Fruit fly (Drosophila melanogaster) Kc167 (cell line): Measurements from ENCODE around the gene CG4461.

ENCODE experiments used
- Myc ChIP-seq: fragments of >200 bp; optimal IDR thresholded peaks from 2 replicates; lab custom pipeline; 2017; ENCODE audit warnings: missing external identifiers
- Sin3A ChIP-seq: fragments of >200 bp; optimal IDR thresholded peaks from 2 replicates; lab custom pipeline; 2018; ENCODE audit warnings: missing external identifiers
- h ChIP-seq: fragments of >200 bp; optimal IDR thresholded peaks from 3 replicates; lab custom pipeline; 2018; ENCODE audit warnings: missing external identifiers
- insv ChIP-seq: fragments of >200 bp; optimal IDR thresholded peaks from 3 replicates; lab custom pipeline; 2018; ENCODE audit warnings: missing external identifiers
- psq ChIP-seq: fragments of >200 bp; optimal IDR thresholded peaks from 2 replicates; lab custom pipeline; 2017; ENCODE audit warnings: missing external identifiers
- ttk ChIP-seq: sonication (Bioruptor generic); optimal IDR thresholded peaks from 2 replicates; lab custom pipeline; 2017; ENCODE audit warnings: missing external identifiers

Gene CG4461

DNA sequence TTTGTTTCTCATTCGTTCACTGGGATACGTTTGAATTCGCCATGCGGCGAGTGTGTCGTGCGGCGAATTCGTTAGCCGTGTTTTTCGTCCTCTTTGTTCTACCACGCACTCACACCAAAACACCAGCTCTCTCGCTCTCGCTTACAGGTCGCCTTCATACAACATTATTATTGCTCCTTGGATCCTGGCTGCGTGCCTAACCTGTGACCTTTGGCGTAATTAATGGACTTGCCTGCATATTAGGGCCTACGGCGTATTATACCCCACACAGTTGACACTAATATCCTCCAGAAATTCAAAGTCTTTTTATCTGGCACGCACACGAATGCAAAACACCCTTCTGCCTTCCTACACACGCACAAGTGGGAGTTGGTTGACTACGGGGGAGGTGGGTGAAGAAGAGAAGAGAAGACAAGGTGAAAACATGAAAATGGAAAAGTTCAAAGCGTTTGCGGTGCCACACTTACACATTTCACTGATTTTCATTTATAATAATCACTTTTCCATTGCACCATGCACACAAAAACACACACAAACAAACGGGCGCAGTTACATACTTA, 34.9 kb downstream of the CG4461 start:
- TF ChIP-seq Sin3A (lab: Kevin White, UChicago) (no peak), insv (lab: Kevin White, UChicago) (no peak), h (lab: Kevin White, UChicago) (no peak), ttk (lab: Kevin White, UChicago) (no peak)

dm6 chr3L:9410754-9411423, 35.7 kb downstream of the CG4461 start, which contains the start of the genes CG4022 and Cpsf5:
Gene CG4022, minus strand, starts transcription at chr3L:9410832.
Gene Cpsf5, plus strand, starts transcription at chr3L:9411038.
- TF ChIP-seq h (lab: Kevin White, UChicago) (no peak), insv (lab: Kevin White, UChicago) (no peak), Sin3A (lab: Kevin White, UChicago) (no peak), Myc (lab: Kevin White, UChicago) (no peak), ttk (lab: Kevin White, UChicago) (no peak), psq (lab: Kevin White, UChicago) (no peak)

DNA sequence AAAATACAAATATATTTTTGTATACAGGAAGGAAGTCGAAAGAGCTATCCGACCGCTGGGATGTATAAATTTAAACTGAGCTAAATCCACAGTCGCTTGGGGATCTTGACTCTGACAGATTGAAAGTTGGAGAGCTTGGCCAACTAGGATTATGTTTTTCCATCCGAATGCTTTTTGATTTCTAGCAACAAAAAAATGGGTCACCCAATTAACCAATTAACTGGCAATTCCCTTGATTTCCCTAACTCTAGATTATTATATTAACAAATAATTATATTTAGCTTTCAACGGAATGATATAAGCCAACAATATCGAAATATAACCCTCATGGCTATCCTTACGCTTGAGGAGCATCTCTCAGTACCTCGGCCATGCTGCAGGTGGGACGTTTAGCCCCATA, 42.1 kb downstream of the CG4461 start, which contains the start of gene CG3982:
TSS of gene CG3982 (minus strand) at position 101 of the 400 bp plus-strand sequence.
- TF ChIP-seq ttk (lab: Kevin White, UChicago), result no peak
- no peak for TF ChIP-seq h (lab: Kevin White, UChicago)
- no peak for TF ChIP-seq Myc (lab: Kevin White, UChicago)
- no peak for TF ChIP-seq insv (lab: Kevin White, UChicago)
- no peak for TF ChIP-seq psq (lab: Kevin White, UChicago)
- no peak for TF ChIP-seq Sin3A (lab: Kevin White, UChicago)

DNA sequence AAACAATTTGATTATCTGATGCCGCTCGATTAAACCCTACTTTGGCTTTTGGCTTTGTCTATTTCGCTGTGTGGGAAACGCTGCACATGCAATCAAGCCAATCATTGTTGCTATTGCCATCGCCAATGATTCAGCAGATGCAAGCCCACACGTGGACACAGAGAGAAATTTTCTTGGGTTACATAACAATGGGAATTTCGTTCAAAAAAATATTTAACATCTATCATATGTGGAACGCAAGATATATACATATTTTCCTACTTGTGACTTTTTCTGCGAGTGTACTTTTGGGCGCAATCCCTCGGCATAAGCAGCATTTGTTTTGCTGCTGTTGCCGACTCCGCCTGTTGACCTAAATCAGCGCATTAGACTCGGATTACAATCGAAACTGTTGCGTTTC, 44.1 kb downstream of the CG4461 start:
- TF ChIP-seq Myc (lab: Kevin White, UChicago), result no peak
- TF ChIP-seq insv (lab: Kevin White, UChicago), result no peak
- TF ChIP-seq ttk (lab: Kevin White, UChicago), result no peak
- TF ChIP-seq Sin3A (lab: Kevin White, UChicago), result no peak

dm6 chr3L:9420054-9420818, 45.0 kb downstream of the CG4461 start:
- TF ChIP-seq h (lab: Kevin White, UChicago) (no peak), insv (lab: Kevin White, UChicago) (no peak), Sin3A (lab: Kevin White, UChicago) (no peak), Myc (lab: Kevin White, UChicago) (no peak), ttk (lab: Kevin White, UChicago) (no peak), psq (lab: Kevin White, UChicago) (no peak)

DNA sequence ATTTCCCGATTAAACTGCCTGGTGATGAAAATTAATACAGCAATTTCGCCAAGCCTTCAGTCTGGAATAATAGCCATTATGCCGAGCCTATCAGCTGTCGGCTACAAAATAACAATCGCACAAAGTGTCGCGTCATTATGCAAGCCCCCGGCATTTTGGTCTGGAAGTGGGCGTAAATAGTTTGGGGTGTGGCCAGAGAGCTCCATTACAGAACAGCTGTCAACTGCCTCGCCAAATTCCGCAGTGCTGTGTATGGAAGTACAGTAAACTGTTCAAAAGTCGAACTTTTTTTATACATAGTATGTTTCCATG, 45.5 kb downstream of the CG4461 start:
- TF ChIP-seq ttk (lab: Kevin White, UChicago) (no peak), insv (lab: Kevin White, UChicago) (no peak), Sin3A (lab: Kevin White, UChicago) (no peak), Myc (lab: Kevin White, UChicago) (no peak), psq (lab: Kevin White, UChicago) (no peak), h (lab: Kevin White, UChicago) (no peak)

DNA sequence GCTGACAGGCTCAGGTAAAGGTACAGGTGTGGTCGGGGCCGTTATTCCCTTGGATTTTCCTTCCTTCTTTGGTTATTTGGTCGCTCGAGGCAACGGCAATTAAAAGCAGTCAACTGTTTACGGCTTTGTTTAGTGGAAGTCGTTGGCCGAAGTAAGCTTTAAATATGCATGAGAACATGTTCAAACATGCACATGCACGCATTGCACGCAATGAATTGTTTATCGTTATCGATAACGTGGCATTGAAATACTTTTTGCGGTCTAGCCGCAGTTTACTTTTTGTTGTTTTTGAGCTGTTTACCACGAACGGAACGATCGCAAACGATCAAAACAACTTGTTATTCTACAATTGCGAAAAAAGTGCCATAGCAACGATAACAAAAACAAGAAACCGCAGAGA, 46.4 kb downstream of the CG4461 start:
- TF ChIP-seq insv (lab: Kevin White, UChicago) (no peak), ttk (lab: Kevin White, UChicago) (no peak), psq (lab: Kevin White, UChicago) (no peak), Myc (lab: Kevin White, UChicago) (no peak)

dm6 chr3L:9422135-9422534, 46.9 kb downstream of the CG4461 start:
- no peak for TF ChIP-seq psq (lab: Kevin White, UChicago)
- TF ChIP-seq Sin3A (lab: Kevin White, UChicago), result no peak
- TF ChIP-seq ttk (lab: Kevin White, UChicago), result no peak
- TF ChIP-seq insv (lab: Kevin White, UChicago), result no peak
- no peak for TF ChIP-seq Myc (lab: Kevin White, UChicago)
- no peak for TF ChIP-seq h (lab: Kevin White, UChicago)

DNA sequence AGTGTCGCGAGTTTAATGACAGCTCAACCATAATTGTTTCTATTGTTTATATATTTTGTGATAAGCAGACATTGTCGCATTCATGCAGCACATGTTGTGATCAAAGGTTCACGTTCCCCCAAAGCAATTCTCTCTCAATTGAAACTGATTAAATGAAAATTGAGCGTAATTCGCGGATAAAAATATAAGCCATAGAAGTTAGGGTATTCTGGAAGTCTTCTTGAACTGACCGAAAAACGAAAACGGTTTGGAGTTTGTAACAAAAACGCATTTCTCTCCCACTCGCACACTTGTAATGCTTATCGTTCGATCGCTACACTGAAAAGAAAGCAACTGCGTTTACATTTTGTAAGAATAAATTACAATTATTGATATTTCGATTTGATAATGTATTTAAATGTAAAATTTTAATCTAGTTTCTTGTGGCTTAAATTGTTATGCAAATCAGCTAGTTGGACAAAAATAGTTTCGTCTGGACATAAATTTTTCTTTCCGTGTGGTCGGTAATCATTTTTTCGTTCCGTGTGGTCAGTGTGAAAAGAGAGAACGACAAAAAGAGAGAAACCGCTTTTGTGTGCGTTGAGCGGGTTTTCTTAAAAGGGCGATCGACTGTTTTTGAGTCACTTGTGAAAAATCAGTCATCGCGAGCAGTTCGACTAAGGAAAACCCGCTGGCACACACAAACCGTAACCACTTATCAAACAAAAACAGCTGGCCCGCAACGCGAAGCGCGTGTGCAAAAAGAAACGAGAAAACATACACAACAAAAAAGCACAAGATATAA, 47.6 kb downstream of the CG4461 start, which contains the start of gene aay:
TSS of gene aay (plus strand) at position 618 of the 784 bp plus-strand sequence.
- TF ChIP-seq psq (lab: Kevin White, UChicago) (no peak), ttk (lab: Kevin White, UChicago) (no peak), Sin3A (lab: Kevin White, UChicago) (no peak), Myc (lab: Kevin White, UChicago) (no peak), insv (lab: Kevin White, UChicago) (no peak)

DNA sequence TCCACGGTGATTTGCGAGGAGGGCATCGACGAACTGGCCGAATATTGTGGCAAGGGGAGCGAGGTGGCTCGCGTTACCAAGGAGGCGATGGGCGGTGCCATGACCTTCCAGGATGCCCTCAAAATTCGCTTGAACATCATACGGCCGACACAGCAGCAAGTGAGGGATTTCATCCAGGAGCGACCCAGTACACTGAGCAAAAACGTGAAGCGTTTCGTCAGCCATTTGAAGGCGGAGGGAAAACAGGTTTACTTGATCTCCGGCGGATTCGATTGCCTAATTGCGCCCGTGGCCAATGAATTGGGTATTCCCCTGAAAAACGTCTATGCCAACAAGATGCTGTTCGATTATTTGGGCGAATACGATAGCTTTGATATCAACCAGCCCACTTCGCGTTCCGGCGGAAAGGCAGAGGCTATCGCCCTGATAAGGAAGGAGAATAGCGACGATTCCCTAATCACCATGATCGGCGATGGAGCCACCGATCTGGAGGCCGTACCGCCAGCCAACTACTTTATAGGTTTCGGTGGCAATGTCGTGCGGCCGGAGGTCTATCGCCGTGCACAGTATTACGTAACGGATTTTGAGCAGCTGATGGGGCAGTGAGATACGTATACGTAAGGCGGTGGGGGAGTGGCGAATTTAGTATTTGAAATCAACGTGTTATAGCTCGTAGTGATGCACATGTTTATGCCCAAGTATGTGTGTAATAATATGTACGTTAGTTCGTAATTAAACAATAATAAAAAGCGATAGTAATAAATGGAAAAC, 48.7 kb downstream of the CG4461 start:
- no peak for TF ChIP-seq insv (lab: Kevin White, UChicago)
- TF ChIP-seq Myc (lab: Kevin White, UChicago), result no peak
- TF ChIP-seq h (lab: Kevin White, UChicago), result no peak
- no peak for TF ChIP-seq psq (lab: Kevin White, UChicago)
- no peak for TF ChIP-seq Sin3A (lab: Kevin White, UChicago)
- TF ChIP-seq ttk (lab: Kevin White, UChicago), result no peak
